Worm (Caenorhabditis elegans): ENCODE measurements around the gene C32B5.7.
A peak's percentile ranks its signal among the peaks of the same experiment; 100 is the strongest.

The C32B5.7 gene

ce11 chrII:960218-960617, at the start of gene C32B5.7, which contains the start of gene C32B5.18:
TSS of gene C32B5.7 (plus strand) at chrII:960528.
TSS of gene C32B5.18 (plus strand) at chrII:960518.
- TF ChIP-seq ama-1 (optimal IDR thresholded peaks at IDR 0.05), result no peak
- TF ChIP-seq hmg-4 (GFP tag; optimal IDR thresholded peaks at IDR 0.05), result peak; percentile 6

- no peak for TF ChIP-seq scrt-1 (GFP tag; IDR thresholded peaks at IDR 0.05)
Measured at ce11 chrII:911680-912079, 48.6 kb upstream of the C32B5.7 start, which contains the start of gene fbxc-31. TSS of gene fbxc-31 (plus strand) at chrII:911980.

- TF ChIP-seq hnd-1 (tag; optimal IDR thresholded peaks at IDR 0.05) (no peak), F13C5.2 (tag; optimal IDR thresholded peaks at IDR 0.05) (no peak), scrt-1 (GFP tag; IDR thresholded peaks at IDR 0.05) (no peak)
Measured at ce11 chrII:913222-913722, 47.1 kb upstream of the C32B5.7 start, which contains the start of gene fbxc-33. TSS of gene fbxc-33 (plus strand) at chrII:913672.

DNA sequence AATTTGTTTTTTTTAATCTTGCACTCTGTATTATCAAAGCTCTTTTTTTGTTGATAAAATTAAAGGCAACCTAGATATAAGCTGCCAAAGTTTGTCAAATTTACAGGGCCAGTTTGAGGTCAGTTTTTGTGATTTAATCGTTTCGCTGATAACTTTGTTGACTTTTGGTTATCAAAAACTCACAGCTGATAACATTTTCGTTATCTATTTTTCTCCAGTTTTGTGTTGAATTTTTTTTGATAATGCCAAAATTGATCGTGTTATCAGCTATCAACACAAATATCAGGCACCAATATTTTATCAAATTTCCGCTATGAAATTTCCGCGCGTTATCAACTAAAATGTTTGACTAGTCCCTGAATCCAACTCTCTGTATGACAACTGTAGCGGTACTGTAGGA, 45.1 kb upstream of the C32B5.7 start:
- TF ChIP-seq ets-7 (tag; optimal IDR thresholded peaks at IDR 0.05) (no peak), tbx-37 (GFP tag; conservative IDR thresholded peaks at IDR 0.05) (no peak), ceh-13 (GFP tag; optimal IDR thresholded peaks at IDR 0.05) (no peak), sea-1 (GFP tag; conservative IDR thresholded peaks at IDR 0.05) (no peak), tra-4 (tag; optimal IDR thresholded peaks at IDR 0.05) (no peak), scrt-1 (GFP tag; IDR thresholded peaks at IDR 0.05) (no peak)

- TF ChIP-seq hnd-1 (tag; optimal IDR thresholded peaks at IDR 0.05) (no peak), hmg-4 (GFP tag; optimal IDR thresholded peaks at IDR 0.05) (no peak), B0310.2 (tag; optimal IDR thresholded peaks at IDR 0.05) (no peak), pes-1 (GFP tag; IDR thresholded peaks at IDR 0.05) (no peak), ceh-36 (tag; optimal IDR thresholded peaks at IDR 0.05) (no peak), tbx-11 (GFP tag; IDR thresholded peaks at IDR 0.05) (no peak), ceh-13 (GFP tag; optimal IDR thresholded peaks at IDR 0.05) (no peak), ets-7 (tag; optimal IDR thresholded peaks at IDR 0.05) (no peak), tbx-37 (GFP tag; conservative IDR thresholded peaks at IDR 0.05) (no peak), aly-1 (tag; optimal IDR thresholded peaks at IDR 0.05) (no peak), sea-1 (GFP tag; conservative IDR thresholded peaks at IDR 0.05) (no peak), tra-4 (tag; optimal IDR thresholded peaks at IDR 0.05) (no peak), hmbx-1 (tag; optimal IDR thresholded peaks at IDR 0.05) (no peak), F13C5.2 (tag; optimal IDR thresholded peaks at IDR 0.05) (no peak), scrt-1 (GFP tag; IDR thresholded peaks at IDR 0.05) (no peak), ama-1 (optimal IDR thresholded peaks at IDR 0.05) (no peak)
Measured at ce11 chrII:915780-916179, 44.5 kb upstream of the C32B5.7 start, which contains the start of gene fbxc-29. TSS of gene fbxc-29 (plus strand) at chrII:916080.

DNA sequence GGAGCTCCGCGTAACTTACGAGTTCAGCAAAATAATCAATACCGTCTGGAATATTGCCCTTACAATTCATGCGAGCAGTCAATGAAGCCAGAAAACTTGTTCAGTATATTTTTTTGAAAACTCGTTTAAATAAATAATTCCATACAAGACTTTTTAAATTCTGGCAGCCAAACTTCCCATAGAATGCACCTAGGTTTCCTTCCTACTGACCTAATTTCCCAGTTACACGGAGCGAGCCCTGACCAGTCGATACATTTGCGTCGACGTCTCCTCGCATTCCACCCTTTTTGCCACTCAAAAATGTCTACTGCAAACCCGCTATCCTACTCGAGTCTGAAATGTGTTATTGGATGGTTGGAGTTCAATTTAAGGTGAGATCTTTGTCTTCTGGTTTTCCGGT, 43.0 kb upstream of the C32B5.7 start, which contains the start of gene fbxc-30:
TSS of gene fbxc-30 (plus strand) at position 301 of the 400 bp plus-strand sequence.
- no peak for TF ChIP-seq hnd-1 (tag; optimal IDR thresholded peaks at IDR 0.05)
- TF ChIP-seq sea-1 (GFP tag; conservative IDR thresholded peaks at IDR 0.05), result no peak
- no peak for TF ChIP-seq tbx-37 (GFP tag; conservative IDR thresholded peaks at IDR 0.05)
- TF ChIP-seq F13C5.2 (tag; optimal IDR thresholded peaks at IDR 0.05), result no peak
- TF ChIP-seq flt-1 (GFP tag; IDR thresholded peaks at IDR 0.05), result no peak
- no peak for TF ChIP-seq tbx-11 (GFP tag; IDR thresholded peaks at IDR 0.05)
- no peak for TF ChIP-seq scrt-1 (GFP tag; IDR thresholded peaks at IDR 0.05)
- TF ChIP-seq hmg-4 (GFP tag; optimal IDR thresholded peaks at IDR 0.05), result no peak
- no peak for TF ChIP-seq ama-1 (optimal IDR thresholded peaks at IDR 0.05)
- no peak for TF ChIP-seq tra-4 (tag; optimal IDR thresholded peaks at IDR 0.05)

- TF ChIP-seq aly-1 (tag; optimal IDR thresholded peaks at IDR 0.05) (no peak), sea-1 (GFP tag; conservative IDR thresholded peaks at IDR 0.05) (no peak), pes-1 (GFP tag; IDR thresholded peaks at IDR 0.05) (no peak), hmbx-1 (tag; optimal IDR thresholded peaks at IDR 0.05) (no peak), hnd-1 (tag; optimal IDR thresholded peaks at IDR 0.05) (no peak), F13C5.2 (tag; optimal IDR thresholded peaks at IDR 0.05) (no peak), ceh-36 (tag; optimal IDR thresholded peaks at IDR 0.05) (no peak), tbx-37 (GFP tag; conservative IDR thresholded peaks at IDR 0.05) (no peak)
Measured at ce11 chrII:920326-920725, 40.0 kb upstream of the C32B5.7 start.

DNA sequence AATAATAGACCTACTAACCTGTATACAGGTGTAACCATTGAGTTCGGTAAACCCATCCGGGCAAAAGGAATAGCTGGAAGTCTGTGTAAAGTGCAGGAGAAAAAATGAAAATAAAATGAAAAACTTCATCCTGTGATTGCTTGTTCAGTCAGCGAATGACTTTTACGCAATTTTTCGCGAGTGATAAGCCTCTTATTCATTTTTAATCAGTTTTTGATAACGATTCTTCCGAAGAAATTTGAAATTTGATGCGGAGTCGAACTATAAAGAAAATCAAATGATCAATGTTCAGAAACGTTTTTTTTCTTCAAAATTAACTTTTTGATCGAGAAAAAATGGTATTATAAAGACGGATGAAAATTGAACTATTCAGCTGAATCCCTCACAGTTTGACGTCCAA, 37.5 kb upstream of the C32B5.7 start:
- no peak for TF ChIP-seq hmbx-1 (tag; optimal IDR thresholded peaks at IDR 0.05)

DNA sequence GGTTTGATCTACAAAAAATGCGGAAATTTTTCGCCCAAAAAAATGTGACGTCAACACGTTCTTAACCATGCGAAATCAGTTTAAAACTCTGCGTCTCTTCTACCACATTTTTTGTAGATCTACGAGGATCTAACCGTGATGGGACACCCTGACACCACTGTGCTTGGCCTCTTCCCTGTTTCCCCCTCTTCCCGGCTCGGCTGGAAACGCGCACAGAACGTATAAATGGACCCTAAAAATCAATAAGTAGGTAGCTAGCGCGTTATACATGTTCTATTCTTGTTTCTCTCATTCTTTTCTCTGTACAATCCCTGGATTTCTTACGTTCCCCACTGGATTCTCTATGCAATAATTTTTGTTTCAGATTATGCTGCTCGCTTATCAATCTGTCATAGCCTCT, 36.8 kb upstream of the C32B5.7 start, which contains the start of gene fbxc-28:
TSS of gene fbxc-28 (plus strand) at position 301 of the 400 bp plus-strand sequence.
- TF ChIP-seq ama-1 (optimal IDR thresholded peaks at IDR 0.05) (no peak), F13C5.2 (tag; optimal IDR thresholded peaks at IDR 0.05) (no peak), hnd-1 (tag; optimal IDR thresholded peaks at IDR 0.05) (no peak), pes-1 (GFP tag; IDR thresholded peaks at IDR 0.05) (no peak), tra-4 (tag; optimal IDR thresholded peaks at IDR 0.05) (no peak), tbx-11 (GFP tag; IDR thresholded peaks at IDR 0.05) (no peak), tbx-37 (GFP tag; conservative IDR thresholded peaks at IDR 0.05) (no peak), B0310.2 (tag; optimal IDR thresholded peaks at IDR 0.05) (no peak), scrt-1 (GFP tag; IDR thresholded peaks at IDR 0.05) (no peak), hmbx-1 (tag; optimal IDR thresholded peaks at IDR 0.05) (no peak), aly-1 (tag; optimal IDR thresholded peaks at IDR 0.05) (no peak)

Data from whole organism, early embryonic.